Fruit fly (Drosophila melanogaster): ENCODE results near the gene mub.

- no peak for TF ChIP-seq CG5204 (GFP tag; optimal IDR thresholded peaks at IDR 0.05)
- TF ChIP-seq toe (GFP tag; optimal IDR thresholded peaks at IDR 0.05): no peak
- TF ChIP-seq pad (GFP tag; optimal IDR thresholded peaks at IDR 0.05): no peak
- no peak for TF ChIP-seq CG1620 (GFP tag; optimal IDR thresholded peaks at IDR 0.05)
- TF ChIP-seq cnc (optimal IDR thresholded peaks at IDR 0.05): no peak
- no peak for TF ChIP-seq Hr96 (GFP tag; optimal IDR thresholded peaks at IDR 0.05)
- TF ChIP-seq CG11617 (GFP tag; optimal IDR thresholded peaks at IDR 0.05): peak; percentile 9
- no peak for TF ChIP-seq kay (GFP tag; ENCODE audit: borderline replicate concordance)
- no peak for TF ChIP-seq bab1 (GFP tag; optimal IDR thresholded peaks at IDR 0.05)
- no peak for TF ChIP-seq ovo (GFP tag; optimal IDR thresholded peaks at IDR 0.05)
- TF ChIP-seq tj (GFP tag; optimal IDR thresholded peaks at IDR 0.05): no peak
- no peak for TF ChIP-seq CG33017 (tag; optimal IDR thresholded peaks at IDR 0.05)
- TF ChIP-seq cic (GFP tag; optimal IDR thresholded peaks at IDR 0.05): no peak
- no peak for TF ChIP-seq Mnt (GFP tag; optimal IDR thresholded peaks at IDR 0.05)
Measured at dm6 chr3L:21846591-21846990, 2.0 kb downstream of the mub start.

All from whole organism, adult.